Fruit fly (Drosophila melanogaster) whole organism, embryonic: ENCODE results near the gene Prp39.
A peak's percentile ranks its signal among the peaks of the same experiment; 100 is the strongest.

Source experiments
- Atf6 ChIP-seq: fragments of 200-800 bp; sonication (Bioruptor generic); IDR thresholded peaks from 2 replicates; pipeline ENCODE4 v1.3.6; 2022; ENCODE audit warnings: missing biosample characterization, missing genetic modification characterization
- BEAF-32 ChIP-seq: fragments of 200-800 bp; sonication (Bioruptor generic); optimal IDR thresholded peaks from 3 replicates; lab custom pipeline; 2017; ENCODE audit warnings: missing biosample characterization, missing genetic modification characterization, mild to moderate bottlenecking, moderate library complexity, missing genetic modification reagents
- C15 ChIP-seq: fragments of 200-800 bp; sonication (Bioruptor generic); IDR thresholded peaks from 3 replicates; pipeline ENCODE4 v1.3.6; 2022; ENCODE audit warnings: missing biosample characterization, missing genetic modification characterization
- CG10267 ChIP-seq: fragments of 200-800 bp; sonication (Bioruptor generic); optimal IDR thresholded peaks from 2 replicates; lab custom pipeline; 2018; ENCODE audit warnings: missing biosample characterization, mild to moderate bottlenecking, missing genetic modification characterization, moderate library complexity
- CG10431 ChIP-seq: fragments of 200-800 bp; sonication (Bioruptor generic); optimal IDR thresholded peaks from 3 replicates; lab custom pipeline; 2018; ENCODE audit warnings: missing biosample characterization, mild to moderate bottlenecking, missing genetic modification characterization
- CG11085 ChIP-seq: fragments of 200-800 bp; sonication (Bioruptor generic); IDR thresholded peaks from 2 replicates; pipeline ENCODE4 v1.3.6; 2022; ENCODE audit warnings: missing biosample characterization, missing genetic modification characterization
- CG11560 ChIP-seq: fragments of 200-800 bp; sonication (Bioruptor generic); IDR thresholded peaks from 3 replicates; pipeline ENCODE4 v1.3.6; 2022; ENCODE audit warnings: missing biosample characterization, missing genetic modification characterization
- CG12744 ChIP-seq: fragments of 200-800 bp; sonication (Bioruptor generic); optimal IDR thresholded peaks from 2 replicates; lab custom pipeline; 2016; ENCODE audit warnings: missing biosample characterization, missing genetic modification characterization
- CG13894 ChIP-seq: fragments of 200-800 bp; sonication (Bioruptor generic); optimal IDR thresholded peaks from 3 replicates; lab custom pipeline; 2018; ENCODE audit warnings: missing biosample characterization, mild to moderate bottlenecking, missing genetic modification characterization, moderate library complexity
- CG1647 ChIP-seq: fragments of 200-800 bp; sonication (Bioruptor generic); optimal IDR thresholded peaks from 3 replicates; lab custom pipeline; 2016; ENCODE audit warnings: missing biosample characterization, missing genetic modification characterization
- CG17912 ChIP-seq: fragments of 200-800 bp; sonication (Bioruptor generic); optimal IDR thresholded peaks from 2 replicates; lab custom pipeline; 2018; ENCODE audit warnings: missing biosample characterization, mild to moderate bottlenecking, missing genetic modification characterization
- CG1792 ChIP-seq: fragments of 200-800 bp; sonication (Bioruptor generic); optimal IDR thresholded peaks from 2 replicates; lab custom pipeline; 2016; ENCODE audit warnings: missing biosample characterization, missing genetic modification characterization
- CG18262 ChIP-seq: fragments of 200-800 bp; optimal IDR thresholded peaks from 3 replicates; lab custom pipeline; 2019; ENCODE audit warnings: missing biosample characterization, mild to moderate bottlenecking, missing genetic modification characterization, moderate library complexity
- CG3065 ChIP-seq: fragments of 200-800 bp; sonication (Bioruptor generic); optimal IDR thresholded peaks from 2 replicates; lab custom pipeline; 2016; ENCODE audit warnings: missing biosample characterization, missing genetic modification characterization
- CG7839 ChIP-seq: fragments of 200-800 bp; sonication (Bioruptor generic); optimal IDR thresholded peaks from 3 replicates; lab custom pipeline; 2018; ENCODE audit warnings: missing biosample characterization, mild to moderate bottlenecking, missing genetic modification characterization, moderate library complexity
- CG9797 ChIP-seq: fragments of 200-800 bp; sonication (Bioruptor generic); optimal IDR thresholded peaks from 3 replicates; lab custom pipeline; 2018; ENCODE audit warnings: missing biosample characterization, mild to moderate bottlenecking, missing genetic modification characterization
- Camta ChIP-seq: fragments of 200-800 bp; sonication (Bioruptor generic); optimal IDR thresholded peaks from 2 replicates; lab custom pipeline; 2016; ENCODE audit warnings: missing biosample characterization, missing genetic modification characterization
- CoRest ChIP-seq: fragments of 200-800 bp; sonication (Bioruptor generic); optimal IDR thresholded peaks from 3 replicates; lab custom pipeline; 2018; ENCODE audit warnings: missing biosample characterization, mild to moderate bottlenecking, missing genetic modification characterization, moderate library complexity
- D ChIP-seq, 2 experiments: fragments of 200-800 bp in 1 of 2; fragments of >200 bp in 1 of 2; sonication (Bioruptor generic) in 1 of 2; optimal IDR thresholded peaks; 2 replicates in 1 of 2; 3 replicates in 1 of 2; lab custom pipeline; 2017; ENCODE audit warnings: mild to moderate bottlenecking in 1 of 2, missing biosample characterization in 1 of 2, missing genetic modification characterization in 1 of 2, missing genetic modification reagents in 1 of 2
- E2f2 ChIP-seq: fragments of 200-800 bp; sonication (Bioruptor generic); IDR thresholded peaks from 2 replicates; pipeline ENCODE4 v1.3.6; 2022; ENCODE audit warnings: missing biosample characterization, missing genetic modification characterization
- Hmx ChIP-seq: fragments of 200-800 bp; sonication (Bioruptor generic); optimal IDR thresholded peaks from 2 replicates; lab custom pipeline; 2016; ENCODE audit warnings: missing biosample characterization, missing genetic modification characterization
- Hr3 ChIP-seq: fragments of 200-800 bp; sonication (Bioruptor generic); optimal IDR thresholded peaks from 3 replicates; lab custom pipeline; 2016; ENCODE audit warnings: missing biosample characterization, missing genetic modification characterization
- Lhr ChIP-seq: fragments of 200-800 bp; sonication (Bioruptor generic); optimal IDR thresholded peaks from 3 replicates; lab custom pipeline; 2017; ENCODE audit warnings: mild to moderate bottlenecking, missing biosample characterization, missing genetic modification reagents, missing genetic modification characterization
- Lim3 ChIP-seq: fragments of 200-800 bp; sonication (Bioruptor generic); IDR thresholded peaks from 2 replicates; pipeline ENCODE4 v1.3.6; 2022; ENCODE audit warnings: missing biosample characterization, missing genetic modification characterization
- Mes4 ChIP-seq: fragments of 200-800 bp; sonication (Bioruptor generic); optimal IDR thresholded peaks from 2 replicates; lab custom pipeline; 2016; ENCODE audit warnings: missing biosample characterization, missing genetic modification characterization
- Neu2 ChIP-seq: fragments of 200-800 bp; sonication (Bioruptor generic); optimal IDR thresholded peaks from 3 replicates; lab custom pipeline; 2016; ENCODE audit warnings: missing biosample characterization, missing genetic modification characterization, borderline replicate concordance
- Side ChIP-seq: fragments of 200-800 bp; sonication (Bioruptor generic); optimal IDR thresholded peaks from 2 replicates; lab custom pipeline; 2016; ENCODE audit warnings: missing biosample characterization, missing genetic modification characterization
- Trl ChIP-seq, 3 experiments: fragments of >200 bp in 2 of 3; fragments of 200-800 bp in 1 of 3; sonication (Bioruptor generic) in 1 of 3; optimal IDR thresholded peaks; 2 replicates in 1 of 3; 3 replicates in 2 of 3; lab custom pipeline; 2016 to 2017; ENCODE audit warnings: missing biosample characterization in 1 of 3, missing genetic modification characterization in 1 of 3
- Vsx1 ChIP-seq: fragments of 200-800 bp; sonication (Bioruptor generic); optimal IDR thresholded peaks from 2 replicates; lab custom pipeline; 2017; ENCODE audit warnings: missing biosample characterization, mild to moderate bottlenecking, missing genetic modification characterization, missing genetic modification reagents
- ash1 ChIP-seq: fragments of 200-800 bp; sonication (Bioruptor generic); optimal IDR thresholded peaks from 2 replicates; lab custom pipeline; 2018; ENCODE audit warnings: missing biosample characterization, mild to moderate bottlenecking, missing genetic modification characterization
- bab2 ChIP-seq: fragments of 200-800 bp; sonication (Bioruptor generic); optimal IDR thresholded peaks from 2 replicates; lab custom pipeline; 2016; ENCODE audit warnings: missing biosample characterization, missing genetic modification characterization
- bcd ChIP-seq: fragments of 200-800 bp; sonication (Bioruptor generic); optimal IDR thresholded peaks from 2 replicates; lab custom pipeline; 2017; ENCODE audit warnings: missing biosample characterization, mild to moderate bottlenecking, missing genetic modification characterization
- bigmax ChIP-seq: fragments of 200-800 bp; sonication (Bioruptor generic); optimal IDR thresholded peaks from 2 replicates; lab custom pipeline; 2018; ENCODE audit warnings: missing biosample characterization, mild to moderate bottlenecking, missing genetic modification characterization
- bowl ChIP-seq: fragments of 200-800 bp; sonication (Bioruptor generic); IDR thresholded peaks from 2 replicates; pipeline ENCODE4 v1.3.6; 2022; ENCODE audit warnings: missing biosample characterization, missing genetic modification characterization
- btn ChIP-seq: fragments of 200-800 bp; sonication (Bioruptor generic); optimal IDR thresholded peaks from 2 replicates; lab custom pipeline; 2016; ENCODE audit warnings: missing biosample characterization, missing genetic modification characterization
- crc ChIP-seq: fragments of 200-800 bp; sonication (Bioruptor generic); optimal IDR thresholded peaks from 2 replicates; lab custom pipeline; 2016; ENCODE audit warnings: missing biosample characterization, missing genetic modification characterization
- fd3F ChIP-seq: fragments of 200-800 bp; sonication (Bioruptor generic); optimal IDR thresholded peaks from 2 replicates; lab custom pipeline; 2018; ENCODE audit warnings: missing biosample characterization, mild to moderate bottlenecking, missing genetic modification characterization, moderate library complexity
- gro ChIP-seq: fragments of 200-800 bp; sonication (Bioruptor generic); optimal IDR thresholded peaks from 2 replicates; lab custom pipeline; 2016; ENCODE audit warnings: missing biosample characterization, missing genetic modification characterization
- gsb ChIP-seq: fragments of 200-800 bp; sonication (Bioruptor generic); IDR thresholded peaks from 2 replicates; pipeline ENCODE4 v1.3.6; 2022; ENCODE audit warnings: missing biosample characterization, missing genetic modification characterization
- gsb-n ChIP-seq: fragments of 200-800 bp; sonication (Bioruptor generic); optimal IDR thresholded peaks from 3 replicates; lab custom pipeline; 2018; ENCODE audit warnings: missing biosample characterization, mild to moderate bottlenecking, missing genetic modification characterization
- maf-S ChIP-seq: fragments of 200-800 bp; sonication (Bioruptor generic); optimal IDR thresholded peaks from 2 replicates; lab custom pipeline; 2016; ENCODE audit warnings: missing biosample characterization, missing genetic modification characterization
- ro ChIP-seq: fragments of 200-800 bp; sonication (Bioruptor generic); IDR thresholded peaks from 2 replicates; pipeline ENCODE4 v1.3.6; 2022; ENCODE audit warnings: missing biosample characterization, missing genetic modification characterization
- scrt ChIP-seq: fragments of 200-800 bp; sonication (Bioruptor generic); optimal IDR thresholded peaks from 2 replicates; lab custom pipeline; 2018; ENCODE audit warnings: missing biosample characterization, mild to moderate bottlenecking, missing genetic modification characterization, moderate library complexity
- sd ChIP-seq: fragments of 200-800 bp; sonication (Bioruptor generic); optimal IDR thresholded peaks from 3 replicates; lab custom pipeline; 2018; ENCODE audit warnings: missing biosample characterization, mild to moderate bottlenecking, missing genetic modification characterization, moderate library complexity
- shn ChIP-seq: fragments of 200-800 bp; sonication (Bioruptor generic); optimal IDR thresholded peaks from 3 replicates; lab custom pipeline; 2016; ENCODE audit warnings: missing biosample characterization, missing genetic modification characterization
- trem ChIP-seq: fragments of 200-800 bp; optimal IDR thresholded peaks from 3 replicates; lab custom pipeline; 2019; ENCODE audit warnings: missing biosample characterization, mild to moderate bottlenecking, missing genetic modification characterization, moderate library complexity
- unc-4 ChIP-seq: fragments of 200-800 bp; sonication (Bioruptor generic); IDR thresholded peaks from 2 replicates; pipeline ENCODE4 v1.3.6; 2022; ENCODE audit warnings: missing biosample characterization, missing genetic modification characterization; ENCODE audit not compliant: partially characterized antibody
- usp ChIP-seq: fragments of >200 bp; optimal IDR thresholded peaks from 2 replicates; lab custom pipeline; 2017; ENCODE audit warnings: missing biosample characterization, missing genetic modification characterization
- vfl ChIP-seq: fragments of 200-800 bp; sonication (Bioruptor generic); optimal IDR thresholded peaks from 2 replicates; lab custom pipeline; 2016; ENCODE audit warnings: missing biosample characterization, missing genetic modification characterization

Prp39 gene

DNA sequence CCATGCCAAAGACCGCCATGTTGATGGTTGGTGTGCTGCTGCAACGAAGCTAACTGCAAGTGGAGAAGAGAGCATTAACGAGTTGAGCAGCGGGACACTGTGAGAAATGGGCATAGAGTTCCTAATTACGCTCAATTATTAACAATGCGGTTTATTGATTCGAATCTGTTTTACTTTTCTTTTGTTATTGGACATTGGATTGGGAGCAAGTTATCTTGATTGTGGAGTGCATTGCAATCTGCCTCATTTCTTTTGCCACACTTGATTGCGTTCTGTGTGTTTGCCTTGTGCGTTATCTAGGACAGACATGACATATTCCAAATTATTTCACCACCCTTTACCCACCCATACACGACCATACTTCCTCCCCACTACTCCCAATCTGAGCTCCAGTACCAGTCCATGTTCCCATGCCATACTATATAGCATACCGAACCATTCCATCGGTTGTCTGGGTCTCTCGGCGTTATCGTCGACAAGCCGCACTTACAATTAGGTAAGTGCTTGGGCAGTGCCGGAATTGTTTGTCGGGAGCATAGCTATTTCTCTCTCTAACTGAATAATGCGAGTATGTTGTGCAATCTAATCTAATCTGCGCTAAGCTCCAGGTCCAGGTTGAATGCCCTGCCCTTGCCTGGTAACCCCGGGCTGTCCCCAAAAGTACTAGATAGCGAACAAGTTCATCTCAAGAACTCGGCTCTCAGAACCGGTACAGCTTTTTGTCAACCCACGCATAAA lies 45.6 kb downstream of the Prp39 start (continued):
- TF ChIP-seq Atf6 = 0 out of 2 replicates have a peak, but pooled peaks have one; percentile 21
- no peak for TF ChIP-seq BEAF-32 (GFP tag; lab: Kevin White, UChicago)
- TF ChIP-seq Neu2 (GFP tag; lab: Kevin White, UChicago) = no peak
- no peak for TF ChIP-seq crc
- TF ChIP-seq Vsx1 (GFP tag; lab: Kevin White, UChicago) = no peak
- no peak for TF ChIP-seq gsb
- TF ChIP-seq CG10431 = no peak
- TF ChIP-seq CG3065 (GFP tag; lab: Kevin White, UChicago) = no peak
- TF ChIP-seq trem (tag; lab: Kevin White, UChicago) = no peak
- TF ChIP-seq Hr3 (GFP tag; lab: Kevin White, UChicago) = peak; percentile 26
- TF ChIP-seq shn (GFP tag; lab: Kevin White, UChicago) = peak; percentile 2
- no peak for TF ChIP-seq D (optimal IDR thresholded peaks at IDR 0.05; lab: Kevin White, UChicago)
- peak; percentile 27 for TF ChIP-seq D (GFP tag; optimal IDR thresholded peaks at IDR 0.05; lab: Kevin White, UChicago)
- TF ChIP-seq bigmax (GFP tag; lab: Kevin White, UChicago) = no peak
- TF ChIP-seq Lim3 (GFP tag; lab: Robert Waterston, UW) = no peak
- TF ChIP-seq E2f2 (GFP tag; lab: Robert Waterston, UW) = 0 out of 2 replicates have a peak, but pooled peaks have one; percentile 21
- TF ChIP-seq sd (tag; lab: Kevin White, UChicago) = no peak
- no peak for TF ChIP-seq btn (GFP tag; lab: Kevin White, UChicago)
- no peak for TF ChIP-seq maf-S (GFP tag; lab: Kevin White, UChicago)
- peak; percentile 52 for TF ChIP-seq CG18262 (tag; lab: Kevin White, UChicago)
- TF ChIP-seq usp (GFP tag; lab: Kevin White, UChicago) = no peak
- no peak for TF ChIP-seq CG17912 (GFP tag; lab: Kevin White, UChicago)
- no peak for TF ChIP-seq bowl
- no peak for TF ChIP-seq vfl
- no peak for TF ChIP-seq unc-4 (GFP tag; lab: Robert Waterston, UW)
- TF ChIP-seq ash1 (GFP tag; lab: Kevin White, UChicago) = no peak
- no peak for TF ChIP-seq CG10267 (tag; lab: Kevin White, UChicago)
- TF ChIP-seq CG11085 (GFP tag; lab: Robert Waterston, UW) = no peak
- TF ChIP-seq CG13894 (tag; lab: Kevin White, UChicago) = no peak
- TF ChIP-seq Camta (GFP tag; lab: Kevin White, UChicago) = peak; percentile 25
- TF ChIP-seq Trl (optimal IDR thresholded peaks at IDR 0.05; lab: Kevin White, UChicago) = no peak
- peak; percentile 35 for TF ChIP-seq Trl (GFP tag; optimal IDR thresholded peaks at IDR 0.05; lab: Kevin White, UChicago)
- peak; percentile 6 for TF ChIP-seq bcd (GFP tag; lab: Kevin White, UChicago)
- no peak for TF ChIP-seq CG12744 (GFP tag; lab: Kevin White, UChicago)
- no peak for TF ChIP-seq gsb-n (tag; lab: Kevin White, UChicago)
- TF ChIP-seq Hmx (GFP tag; lab: Kevin White, UChicago) = no peak
- TF ChIP-seq Lhr (GFP tag; lab: Kevin White, UChicago) = no peak
- peak; percentile 27 for TF ChIP-seq bab2
- peak; percentile 25; the same call in 1 of the 2 replicates for TF ChIP-seq ro (GFP tag; lab: Robert Waterston, UW)
- TF ChIP-seq Side = peak; percentile 4
- TF ChIP-seq CG1647 = no peak
- TF ChIP-seq C15 (GFP tag; lab: Robert Waterston, UW) = no peak
- TF ChIP-seq CG7839 = peak; percentile 58
- TF ChIP-seq CoRest (tag; lab: Kevin White, UChicago) = peak; percentile 38
- no peak for TF ChIP-seq scrt (GFP tag; lab: Kevin White, UChicago)
- TF ChIP-seq CG9797 (GFP tag; lab: Kevin White, UChicago) = no peak
- peak; percentile 12 for TF ChIP-seq Mes4 (GFP tag; lab: Kevin White, UChicago)
- TF ChIP-seq CG1792 (GFP tag; lab: Kevin White, UChicago) = no peak
- peak; percentile 36; the same call in 1 of the 3 replicates for TF ChIP-seq CG11560 (tag; lab: Robert Waterston, UW)
- TF ChIP-seq gro (GFP tag; lab: Kevin White, UChicago) = no peak
- no peak for TF ChIP-seq fd3F
